ENCODE assay signal across 1 fruit fly cellular context in genomic region chr3L:2164805-2165204, dm6.
TF ChIP-seq lines count a peak whose summit lies in the region.

No protein-coding gene starts in this region.

TF ChIP-seq in whole organism, embryonic, 481 proteins besides CTCF, POLR2A, EP300 and RAD21 (continued from another document and continues in another):
- TF ChIP-seq CG13123 (GFP tag; optimal IDR thresholded peaks at IDR 0.05; lab: Kevin White, UChicago) (no peak), CG6683 (GFP tag; optimal IDR thresholded peaks at IDR 0.05; lab: Kevin White, UChicago) (no peak), CG9437 (GFP tag; optimal IDR thresholded peaks at IDR 0.05; lab: Kevin White, UChicago) (no peak), HLH54F (GFP tag; optimal IDR thresholded peaks at IDR 0.05; lab: Kevin White, UChicago) (no peak), Side (GFP tag; optimal IDR thresholded peaks at IDR 0.05; lab: Kevin White, UChicago) (no peak), jing (GFP tag; optimal IDR thresholded peaks at IDR 0.05; lab: Kevin White, UChicago) (no peak), D19A (tag; optimal IDR thresholded peaks at IDR 0.05; lab: Kevin White, UChicago) (no peak), fd96Cb (tag; optimal IDR thresholded peaks at IDR 0.05; lab: Kevin White, UChicago) (no peak), Lim3 (GFP tag; IDR thresholded peaks at IDR 0.05; lab: Robert Waterston, UW) (no peak), tll (GFP tag; optimal IDR thresholded peaks at IDR 0.05; lab: Kevin White, UChicago) (no peak), CG4707 (GFP tag; optimal IDR thresholded peaks at IDR 0.05; lab: Kevin White, UChicago) (no peak), CG5953 (GFP tag; IDR thresholded peaks at IDR 0.05; lab: Robert Waterston, UW) (no peak), Dad (GFP tag; optimal IDR thresholded peaks at IDR 0.05; lab: Kevin White, UChicago) (no peak), Scr (GFP tag; IDR thresholded peaks at IDR 0.05; lab: Robert Waterston, UW; ENCODE audit: partially characterized antibody) (no peak), CG6272 (GFP tag; IDR thresholded peaks at IDR 0.05; lab: Robert Waterston, UW) (0 out of 2 replicates have a peak, but pooled peaks have one; percentile 33), Lhr (GFP tag; optimal IDR thresholded peaks at IDR 0.05; lab: Kevin White, UChicago) (no peak), Dbx (GFP tag; IDR thresholded peaks at IDR 0.05; lab: Robert Waterston, UW) (no peak; the same call in 2 of the 3 replicates), CG5245 (GFP tag; optimal IDR thresholded peaks at IDR 0.05; lab: Kevin White, UChicago) (no peak), jumu (GFP tag; optimal IDR thresholded peaks at IDR 0.05; lab: Kevin White, UChicago) (no peak), CG8765 (GFP tag; IDR thresholded peaks at IDR 0.05; lab: Robert Waterston, UW) (no peak), ara (GFP tag; IDR thresholded peaks at IDR 0.05; lab: Robert Waterston, UW) (peak; percentile 47; the same call in 1 of the 2 replicates), Rfx (GFP tag; IDR thresholded peaks at IDR 0.05; lab: Robert Waterston, UW) (peak; percentile 56; the same call in 1 of the 2 replicates), psq (GFP tag; optimal IDR thresholded peaks at IDR 0.05; lab: Kevin White, UChicago) (no peak), Myb (GFP tag; optimal IDR thresholded peaks at IDR 0.05; lab: Kevin White, UChicago) (no peak), ro (GFP tag; IDR thresholded peaks at IDR 0.05; lab: Robert Waterston, UW) (no peak), ase (GFP tag; IDR thresholded peaks at IDR 0.05; lab: Robert Waterston, UW) (peak; percentile 51; the same call in 1 of the 3 replicates), cato (GFP tag; optimal IDR thresholded peaks at IDR 0.05; lab: Kevin White, UChicago; ENCODE audit: borderline replicate concordance) (no peak), Hand (GFP tag; optimal IDR thresholded peaks at IDR 0.05; lab: Kevin White, UChicago) (no peak), CG4730 (GFP tag; IDR thresholded peaks at IDR 0.05; lab: Robert Waterston, UW) (no peak), usp (GFP tag; optimal IDR thresholded peaks at IDR 0.05; lab: Kevin White, UChicago) (no peak), CG7987 (GFP tag; optimal IDR thresholded peaks at IDR 0.05; lab: Kevin White, UChicago) (no peak), Bgb (GFP tag; IDR thresholded peaks at IDR 0.05; lab: Robert Waterston, UW; ENCODE audit: partially characterized antibody) (no peak), CG13287 (GFP tag; IDR thresholded peaks at IDR 0.05; lab: Robert Waterston, UW; ENCODE audit: partially characterized antibody) (no peak), Ada2b (GFP tag; IDR thresholded peaks at IDR 0.05; lab: Robert Waterston, UW) (peak; percentile 77), row (GFP tag; IDR thresholded peaks at IDR 0.05; lab: Robert Waterston, UW) (peak; percentile 60), CG31224 (GFP tag; IDR thresholded peaks at IDR 0.05; lab: Robert Waterston, UW) (no peak), pum (GFP tag; optimal IDR thresholded peaks at IDR 0.05; lab: Kevin White, UChicago) (no peak), CoRest (tag; optimal IDR thresholded peaks at IDR 0.05; lab: Kevin White, UChicago) (no peak), CG3065 (GFP tag; optimal IDR thresholded peaks at IDR 0.05; lab: Kevin White, UChicago) (no peak), p53 (GFP tag; optimal IDR thresholded peaks at IDR 0.05; lab: Kevin White, UChicago) (no peak), Dref (GFP tag; IDR thresholded peaks at IDR 0.05; lab: Robert Waterston, UW) (no peak), BtbVII (GFP tag; optimal IDR thresholded peaks at IDR 0.05; lab: Kevin White, UChicago) (no peak), inv (GFP tag; IDR thresholded peaks at IDR 0.05; lab: Robert Waterston, UW; ENCODE audit: partially characterized antibody) (no peak), caup (GFP tag; optimal IDR thresholded peaks at IDR 0.05; lab: Kevin White, UChicago; ENCODE audit: severe bottlenecking) (no peak), shn (GFP tag; optimal IDR thresholded peaks at IDR 0.05; lab: Kevin White, UChicago) (no peak), ATbp (GFP tag; optimal IDR thresholded peaks at IDR 0.05; lab: Kevin White, UChicago) (no peak), CG7357 (GFP tag; IDR thresholded peaks at IDR 0.05; lab: Robert Waterston, UW) (peak; percentile 41; the same call in 1 of the 3 replicates), MBD-R2 (GFP tag; IDR thresholded peaks at IDR 0.05; lab: Robert Waterston, UW) (no peak), Usf (GFP tag; optimal IDR thresholded peaks at IDR 0.05; lab: Kevin White, UChicago) (no peak), onecut (GFP tag; IDR thresholded peaks at IDR 0.05; lab: Robert Waterston, UW) (no peak), bab2 (GFP tag; optimal IDR thresholded peaks at IDR 0.05; lab: Kevin White, UChicago) (peak; percentile 17), Fer2 (tag; optimal IDR thresholded peaks at IDR 0.05; lab: Kevin White, UChicago) (no peak), Mad (GFP tag; optimal IDR thresholded peaks at IDR 0.05; lab: Kevin White, UChicago) (no peak), Dfd (GFP tag; optimal IDR thresholded peaks at IDR 0.05; lab: Kevin White, UChicago) (no peak), CG30020 (tag; optimal IDR thresholded peaks at IDR 0.05; lab: Kevin White, UChicago) (no peak), GATAe (GFP tag; conservative IDR thresholded peaks at IDR 0.05; lab: Robert Waterston, UW) (no peak), HmgD (GFP tag; optimal IDR thresholded peaks at IDR 0.05; lab: Kevin White, UChicago) (no peak), exex (tag; optimal IDR thresholded peaks at IDR 0.05; lab: Kevin White, UChicago) (no peak), Adf1 (GFP tag; IDR thresholded peaks at IDR 0.05; lab: Robert Waterston, UW) (no peak), CG15514 (GFP tag; optimal IDR thresholded peaks at IDR 0.05; lab: Kevin White, UChicago) (no peak), ac (GFP tag; optimal IDR thresholded peaks at IDR 0.05; lab: Kevin White, UChicago) (no peak), org-1 (GFP tag; optimal IDR thresholded peaks at IDR 0.05; lab: Kevin White, UChicago) (no peak), tin (GFP tag; optimal IDR thresholded peaks at IDR 0.05; lab: Kevin White, UChicago) (no peak), Nf-YC (tag; optimal IDR thresholded peaks at IDR 0.05; lab: Kevin White, UChicago) (no peak), pfk (GFP tag; optimal IDR thresholded peaks at IDR 0.05; lab: Kevin White, UChicago) (no peak), H2.0 (GFP tag; IDR thresholded peaks at IDR 0.05; lab: Robert Waterston, UW) (0 out of 2 replicates have a peak, but pooled peaks have one; percentile 31), Xbp1 (GFP tag; optimal IDR thresholded peaks at IDR 0.05; lab: Kevin White, UChicago) (peak; percentile 22), CG18599 (GFP tag; optimal IDR thresholded peaks at IDR 0.05; lab: Kevin White, UChicago) (peak; percentile 28), ken (GFP tag; IDR thresholded peaks at IDR 0.05; lab: Robert Waterston, UW) (no peak; the same call in 2 of the 3 replicates), so (GFP tag; IDR thresholded peaks at IDR 0.05; lab: Robert Waterston, UW) (0 out of 3 replicates have a peak, but pooled peaks have one; percentile 35), pros (GFP tag; optimal IDR thresholded peaks at IDR 0.05; lab: Kevin White, UChicago) (no peak), klu (GFP tag; IDR thresholded peaks at IDR 0.05; lab: Robert Waterston, UW) (no peak), Kr (GFP tag; optimal IDR thresholded peaks at IDR 0.05; lab: Kevin White, UChicago) (no peak), Hey (tag; optimal IDR thresholded peaks at IDR 0.05; lab: Kevin White, UChicago) (no peak), Ets65A (GFP tag; lab: Kevin White, UChicago) (no peak), danr (GFP tag; IDR thresholded peaks at IDR 0.05; lab: Robert Waterston, UW) (no peak), gt (GFP tag; IDR thresholded peaks at IDR 0.05; lab: Robert Waterston, UW) (no peak), Sox100B (GFP tag; optimal IDR thresholded peaks at IDR 0.05; lab: Kevin White, UChicago) (no peak), Oli (tag; optimal IDR thresholded peaks at IDR 0.05; lab: Kevin White, UChicago) (peak; percentile 11), sens-2 (GFP tag; IDR thresholded peaks at IDR 0.05; lab: Robert Waterston, UW) (no peak), fd3F (GFP tag; optimal IDR thresholded peaks at IDR 0.05; lab: Kevin White, UChicago) (no peak), CG11723 (GFP tag; optimal IDR thresholded peaks at IDR 0.05; lab: Kevin White, UChicago) (no peak), Eip74EF (GFP tag; optimal IDR thresholded peaks at IDR 0.05; lab: Kevin White, UChicago) (no peak), Vsx1 (GFP tag; optimal IDR thresholded peaks at IDR 0.05; lab: Kevin White, UChicago) (no peak), CG3726 (GFP tag; IDR thresholded peaks at IDR 0.05; lab: Robert Waterston, UW) (no peak), seq (GFP tag; IDR thresholded peaks at IDR 0.05; lab: Robert Waterston, UW) (0 out of 2 replicates have a peak, but pooled peaks have one; percentile 25), B-H2 (GFP tag; optimal IDR thresholded peaks at IDR 0.05; lab: Kevin White, UChicago) (no peak), sima (GFP tag; optimal IDR thresholded peaks at IDR 0.05; lab: Kevin White, UChicago) (no peak), CG12071 (GFP tag; optimal IDR thresholded peaks at IDR 0.05; lab: Kevin White, UChicago) (no peak), CG18619 (GFP tag; optimal IDR thresholded peaks at IDR 0.05; lab: Kevin White, UChicago) (no peak), CG15479 (GFP tag; optimal IDR thresholded peaks at IDR 0.05; lab: Kevin White, UChicago) (no peak), ap (GFP tag; IDR thresholded peaks at IDR 0.05; lab: Robert Waterston, UW) (no peak), Drgx (GFP tag; IDR thresholded peaks at IDR 0.05; lab: Robert Waterston, UW) (0 out of 2 replicates have a peak, but pooled peaks have one; percentile 45), CG13424 (tag; optimal IDR thresholded peaks at IDR 0.05; lab: Kevin White, UChicago) (peak; percentile 33), tap (tag; optimal IDR thresholded peaks at IDR 0.05; lab: Kevin White, UChicago) (no peak), chm (GFP tag; IDR thresholded peaks at IDR 0.05; lab: Robert Waterston, UW) (no peak), cwo (GFP tag; optimal IDR thresholded peaks at IDR 0.05; lab: Kevin White, UChicago) (no peak), CG1602 (GFP tag; optimal IDR thresholded peaks at IDR 0.05; lab: Kevin White, UChicago) (no peak), CG5180 (GFP tag; optimal IDR thresholded peaks at IDR 0.05; lab: Kevin White, UChicago) (no peak), slou (GFP tag; optimal IDR thresholded peaks at IDR 0.05; lab: Kevin White, UChicago) (no peak), Chrac-16 (GFP tag; optimal IDR thresholded peaks at IDR 0.05; lab: Kevin White, UChicago) (no peak), wdn (GFP tag; IDR thresholded peaks at IDR 0.05; lab: Robert Waterston, UW) (no peak), sens (GFP tag; lab: Kevin White, UChicago) (peak; percentile 43), phol (tag; optimal IDR thresholded peaks at IDR 0.05; lab: Kevin White, UChicago) (no peak), B-H1 (GFP tag; IDR thresholded peaks at IDR 0.05; lab: Robert Waterston, UW) (no peak), kah (GFP tag; optimal IDR thresholded peaks at IDR 0.05; lab: Kevin White, UChicago) (no peak), Ptx1 (GFP tag; IDR thresholded peaks at IDR 0.05; lab: Robert Waterston, UW) (peak; percentile 66), nau (GFP tag; optimal IDR thresholded peaks at IDR 0.05; lab: Kevin White, UChicago) (no peak), MESR4 (GFP tag; optimal IDR thresholded peaks at IDR 0.05; lab: Kevin White, UChicago) (no peak), CG14441 (GFP tag; IDR thresholded peaks at IDR 0.05; lab: Robert Waterston, UW) (peak; percentile 34; the same call in 1 of the 2 replicates), dmrt11E (tag; optimal IDR thresholded peaks at IDR 0.05; lab: Kevin White, UChicago) (no peak), ind (GFP tag; optimal IDR thresholded peaks at IDR 0.05; lab: Kevin White, UChicago) (peak; percentile 2), bigmax (GFP tag; optimal IDR thresholded peaks at IDR 0.05; lab: Kevin White, UChicago) (no peak), Aef1 (GFP tag; IDR thresholded peaks at IDR 0.05; lab: Robert Waterston, UW) (no peak), CG17829 (tag; optimal IDR thresholded peaks at IDR 0.05; lab: Kevin White, UChicago) (no peak), CG4328 (GFP tag; optimal IDR thresholded peaks at IDR 0.05; lab: Kevin White, UChicago) (no peak), CG9797 (GFP tag; optimal IDR thresholded peaks at IDR 0.05; lab: Kevin White, UChicago) (no peak), esg (GFP tag; conservative IDR thresholded peaks at IDR 0.05; lab: Robert Waterston, UW) (0 out of 2 replicates have a peak, but pooled peaks have one; percentile 17), ash1 (GFP tag; optimal IDR thresholded peaks at IDR 0.05; lab: Kevin White, UChicago) (no peak), CG7372 (GFP tag; IDR thresholded peaks at IDR 0.05; lab: Robert Waterston, UW) (no peak), fd102C (GFP tag; optimal IDR thresholded peaks at IDR 0.05; lab: Kevin White, UChicago) (no peak), Antp (GFP tag; optimal IDR thresholded peaks at IDR 0.05; lab: Kevin White, UChicago) (no peak), ems (GFP tag; optimal IDR thresholded peaks at IDR 0.05; lab: Kevin White, UChicago) (no peak), btn (GFP tag; optimal IDR thresholded peaks at IDR 0.05; lab: Kevin White, UChicago) (no peak), TFAM (GFP tag; optimal IDR thresholded peaks at IDR 0.05; lab: Kevin White, UChicago) (no peak), pho (GFP tag; optimal IDR thresholded peaks at IDR 0.05; lab: Kevin White, UChicago) (no peak), CG2712 (tag; optimal IDR thresholded peaks at IDR 0.05; lab: Kevin White, UChicago) (peak; percentile 16), CG14014 (GFP tag; IDR thresholded peaks at IDR 0.05; lab: Robert Waterston, UW) (peak; percentile 51; the same call in 1 of the 2 replicates), CrebB (tag; optimal IDR thresholded peaks at IDR 0.05; lab: Kevin White, UChicago) (no peak), fu2 (GFP tag; optimal IDR thresholded peaks at IDR 0.05; lab: Kevin White, UChicago) (no peak), CG13624 (GFP tag; optimal IDR thresholded peaks at IDR 0.05; lab: Kevin White, UChicago) (no peak), tgo (GFP tag; IDR thresholded peaks at IDR 0.05; lab: Robert Waterston, UW) (peak; percentile 53; the same call in 2 of the 3 replicates), CG12155 (GFP tag; optimal IDR thresholded peaks at IDR 0.05; lab: Kevin White, UChicago) (no peak), Spps (tag; optimal IDR thresholded peaks at IDR 0.05; lab: Kevin White, UChicago) (no peak), CG10431 (GFP tag; optimal IDR thresholded peaks at IDR 0.05; lab: Kevin White, UChicago) (no peak), oc (tag; optimal IDR thresholded peaks at IDR 0.05; lab: Kevin White, UChicago) (no peak), Hr78 (GFP tag; optimal IDR thresholded peaks at IDR 0.05; lab: Kevin White, UChicago) (no peak)
